Fruit fly (Drosophila melanogaster) whole organism, embryonic: ENCODE measurements around the gene RabX6.

Experiments
- Abd-B ChIP-seq: fragments of 200-800 bp; sonication (Bioruptor generic); optimal IDR thresholded peaks from 2 replicates; lab custom pipeline; 2018; ENCODE audit warnings: missing biosample characterization, mild to moderate bottlenecking, missing genetic modification characterization, moderate library complexity
- Adf1 ChIP-seq: fragments of 200-800 bp; sonication (Bioruptor generic); IDR thresholded peaks from 2 replicates; pipeline ENCODE4 v1.3.6; 2022; ENCODE audit warnings: missing biosample characterization, missing genetic modification characterization
- CG10565 ChIP-seq: fragments of 200-800 bp; sonication (Bioruptor generic); optimal IDR thresholded peaks from 3 replicates; lab custom pipeline; 2016; ENCODE audit warnings: missing biosample characterization, mild to moderate bottlenecking, missing genetic modification characterization
- CG12942 ChIP-seq: fragments of 200-800 bp; sonication (Bioruptor generic); optimal IDR thresholded peaks from 3 replicates; lab custom pipeline; 2016; ENCODE audit warnings: missing biosample characterization, missing genetic modification characterization
- CG13296 ChIP-seq: fragments of 200-800 bp; sonication (Bioruptor generic); optimal IDR thresholded peaks from 3 replicates; lab custom pipeline; 2018; ENCODE audit warnings: missing biosample characterization, mild to moderate bottlenecking, missing genetic modification characterization
- CG14441 ChIP-seq: fragments of 200-800 bp; sonication (Bioruptor generic); IDR thresholded peaks from 2 replicates; pipeline ENCODE4 v1.3.6; 2022; ENCODE audit warnings: missing biosample characterization, missing genetic modification characterization
- CG16779 ChIP-seq: fragments of 200-800 bp; sonication (Bioruptor generic); IDR thresholded peaks from 2 replicates; pipeline ENCODE4 v1.3.6; 2022; ENCODE audit warnings: missing biosample characterization, missing genetic modification characterization
- CG2889 ChIP-seq: fragments of 200-800 bp; sonication (Bioruptor generic); IDR thresholded peaks from 3 replicates; pipeline ENCODE4 v1.3.6; 2022; ENCODE audit warnings: missing biosample characterization, missing genetic modification characterization
- CG3726 ChIP-seq: fragments of 200-800 bp; sonication (Bioruptor generic); IDR thresholded peaks from 3 replicates; pipeline ENCODE4, ENCODE4 v1.3.6; 2022; ENCODE audit warnings: missing biosample characterization, missing genetic modification characterization
- CG3995 ChIP-seq: fragments of 200-800 bp; sonication (Bioruptor generic); optimal IDR thresholded peaks from 3 replicates; lab custom pipeline; 2016; ENCODE audit warnings: missing biosample characterization, missing genetic modification characterization
- CG6765 ChIP-seq: fragments of 200-800 bp; sonication (Bioruptor generic); optimal IDR thresholded peaks from 3 replicates; lab custom pipeline; 2017; ENCODE audit warnings: missing biosample characterization, mild to moderate bottlenecking, missing genetic modification characterization
- CG6791 ChIP-seq: fragments of 200-800 bp; sonication (Bioruptor generic); IDR thresholded peaks from 3 replicates; pipeline ENCODE4 v1.3.6; 2022; ENCODE audit warnings: missing biosample characterization, missing genetic modification characterization; ENCODE audit not compliant: partially characterized antibody
- CG7928 ChIP-seq: fragments of 200-800 bp; sonication (Bioruptor generic); optimal IDR thresholded peaks from 2 replicates; lab custom pipeline; 2017; ENCODE audit warnings: missing biosample characterization, mild to moderate bottlenecking, missing genetic modification characterization
- CG7987 ChIP-seq: fragments of 200-800 bp; sonication (Bioruptor generic); optimal IDR thresholded peaks from 2 replicates; lab custom pipeline; 2018; ENCODE audit warnings: missing biosample characterization, mild to moderate bottlenecking, missing genetic modification characterization, moderate library complexity
- CG8290 ChIP-seq, 3 experiments: fragments of 200-800 bp; sonication (Bioruptor generic); optimal IDR thresholded peaks; 2 replicates each; lab custom pipeline; 2016 to 2019; ENCODE audit warnings: missing biosample characterization in 3 of 3, missing genetic modification characterization in 3 of 3, mild to moderate bottlenecking in 2 of 3, moderate library complexity in 1 of 3
- Camta ChIP-seq: fragments of 200-800 bp; sonication (Bioruptor generic); optimal IDR thresholded peaks from 2 replicates; lab custom pipeline; 2016; ENCODE audit warnings: missing biosample characterization, missing genetic modification characterization
- Chrac-16 ChIP-seq: fragments of 200-800 bp; sonication (Bioruptor generic); optimal IDR thresholded peaks from 3 replicates; lab custom pipeline; 2016; ENCODE audit warnings: missing biosample characterization, missing genetic modification characterization
- HLHmδ ChIP-seq: fragments of 200-800 bp; sonication (Bioruptor generic); optimal IDR thresholded peaks from 2 replicates; lab custom pipeline; 2018; ENCODE audit warnings: missing biosample characterization, mild to moderate bottlenecking, missing genetic modification characterization, moderate library complexity
- Lim3 ChIP-seq: fragments of 200-800 bp; sonication (Bioruptor generic); IDR thresholded peaks from 2 replicates; pipeline ENCODE4 v1.3.6; 2022; ENCODE audit warnings: missing biosample characterization, missing genetic modification characterization
- Max ChIP-seq: fragments of 200-800 bp; sonication (Bioruptor generic); optimal IDR thresholded peaks from 2 replicates; lab custom pipeline; 2016; ENCODE audit warnings: missing biosample characterization, mild to moderate bottlenecking, missing genetic modification characterization
- NK7.1 ChIP-seq: fragments of 200-800 bp; sonication (Bioruptor generic); optimal IDR thresholded peaks from 3 replicates; lab custom pipeline; 2016; ENCODE audit warnings: missing biosample characterization, missing genetic modification characterization
- Nf-YB ChIP-seq: fragments of 200-800 bp; sonication (Bioruptor generic); optimal IDR thresholded peaks from 3 replicates; lab custom pipeline; 2019; ENCODE audit warnings: missing biosample characterization, mild to moderate bottlenecking, missing genetic modification characterization, moderate library complexity
- Nf-YC ChIP-seq: fragments of 200-800 bp; optimal IDR thresholded peaks from 3 replicates; lab custom pipeline; 2019; ENCODE audit warnings: missing biosample characterization, mild to moderate bottlenecking, missing genetic modification characterization, moderate library complexity
- Poxn ChIP-seq: fragments of 200-800 bp; sonication (Bioruptor generic); IDR thresholded peaks from 2 replicates; pipeline ENCODE4 v1.3.6; 2022; ENCODE audit warnings: missing biosample characterization, missing genetic modification characterization
- Six4 ChIP-seq: fragments of 200-800 bp; sonication (Bioruptor generic); optimal IDR thresholded peaks from 2 replicates; lab custom pipeline; 2016; ENCODE audit warnings: missing biosample characterization, missing genetic modification characterization
- Vsx1 ChIP-seq: fragments of 200-800 bp; sonication (Bioruptor generic); optimal IDR thresholded peaks from 2 replicates; lab custom pipeline; 2017; ENCODE audit warnings: missing biosample characterization, mild to moderate bottlenecking, missing genetic modification characterization, missing genetic modification reagents
- bab2 ChIP-seq: fragments of 200-800 bp; sonication (Bioruptor generic); optimal IDR thresholded peaks from 2 replicates; lab custom pipeline; 2016; ENCODE audit warnings: missing biosample characterization, missing genetic modification characterization
- cato ChIP-seq: fragments of 200-800 bp; sonication (Bioruptor generic); optimal IDR thresholded peaks from 2 replicates; lab custom pipeline; 2016; ENCODE audit warnings: missing biosample characterization, missing genetic modification characterization, borderline replicate concordance
- chinmo ChIP-seq: fragments of 200-800 bp; sonication (Bioruptor generic); IDR thresholded peaks from 4 replicates; pipeline ENCODE4 v1.3.6; 2022; ENCODE audit warnings: missing biosample characterization, missing genetic modification characterization; ENCODE audit not compliant: partially characterized antibody
- en ChIP-seq: fragments of 200-800 bp; sonication (Bioruptor generic); optimal IDR thresholded peaks from 2 replicates; lab custom pipeline; 2016; ENCODE audit warnings: missing biosample characterization, missing genetic modification characterization
- ewg ChIP-seq: fragments of 200-800 bp; sonication (Bioruptor generic); optimal IDR thresholded peaks from 3 replicates; lab custom pipeline; 2017; ENCODE audit warnings: mild to moderate bottlenecking, missing biosample characterization, missing genetic modification reagents, missing genetic modification characterization
- fd3F ChIP-seq: fragments of 200-800 bp; sonication (Bioruptor generic); optimal IDR thresholded peaks from 2 replicates; lab custom pipeline; 2018; ENCODE audit warnings: missing biosample characterization, mild to moderate bottlenecking, missing genetic modification characterization, moderate library complexity
- fru ChIP-seq: fragments of >200 bp; optimal IDR thresholded peaks from 2 replicates; lab custom pipeline; 2017
- gfzf ChIP-seq: fragments of 200-800 bp; sonication (Bioruptor generic); optimal IDR thresholded peaks from 2 replicates; lab custom pipeline; 2016; ENCODE audit warnings: missing biosample characterization, mild to moderate bottlenecking, missing genetic modification characterization, moderate library complexity
- jing ChIP-seq: fragments of 200-800 bp; sonication (Bioruptor generic); optimal IDR thresholded peaks from 2 replicates; lab custom pipeline; 2018; ENCODE audit warnings: missing biosample characterization, mild to moderate bottlenecking, missing genetic modification characterization
- lilli ChIP-seq: fragments of 200-800 bp; sonication (Bioruptor generic); optimal IDR thresholded peaks from 3 replicates; lab custom pipeline; 2016; ENCODE audit warnings: missing biosample characterization, missing genetic modification characterization
- lola ChIP-seq, 3 experiments: fragments of >200 bp in 2 of 3; fragments of 200-800 bp in 1 of 3; sonication (Bioruptor generic) in 1 of 3; optimal IDR thresholded peaks; 2 replicates each; lab custom pipeline; 2017 to 2019; ENCODE audit warnings: missing biosample characterization in 3 of 3, missing genetic modification characterization in 3 of 3, mild to moderate bottlenecking in 1 of 3, moderate library complexity in 1 of 3
- mld ChIP-seq: fragments of 200-800 bp; sonication (Bioruptor generic); IDR thresholded peaks from 3 replicates; pipeline ENCODE4 v1.3.6; 2022; ENCODE audit warnings: missing biosample characterization, missing genetic modification characterization; ENCODE audit not compliant: partially characterized antibody
- pzg ChIP-seq: fragments of 200-800 bp; sonication (Bioruptor generic); optimal IDR thresholded peaks from 3 replicates; lab custom pipeline; 2018; ENCODE audit warnings: missing biosample characterization, mild to moderate bottlenecking, missing genetic modification characterization, moderate library complexity
- rib ChIP-seq: fragments of 200-800 bp; sonication (Bioruptor generic); IDR thresholded peaks from 2 replicates; pipeline ENCODE4 v1.3.6; 2022; ENCODE audit warnings: missing biosample characterization, missing genetic modification characterization
- run ChIP-seq: fragments of 200-800 bp; sonication (Bioruptor generic); optimal IDR thresholded peaks from 3 replicates; lab custom pipeline; 2018; ENCODE audit warnings: missing biosample characterization, mild to moderate bottlenecking, missing genetic modification characterization
- sens-2 ChIP-seq: fragments of 200-800 bp; sonication (Bioruptor generic); IDR thresholded peaks from 2 replicates; pipeline ENCODE4 v1.3.6; 2022; ENCODE audit warnings: missing biosample characterization, missing genetic modification characterization
- so ChIP-seq: fragments of 200-800 bp; sonication (Bioruptor generic); IDR thresholded peaks from 3 replicates; pipeline ENCODE4 v1.3.6; 2022; ENCODE audit warnings: missing biosample characterization, missing genetic modification characterization
- sob ChIP-seq: fragments of 200-800 bp; sonication (Bioruptor generic); IDR thresholded peaks from 2 replicates; pipeline ENCODE4 v1.3.6; 2022; ENCODE audit warnings: missing biosample characterization, missing genetic modification characterization
- toy ChIP-seq: fragments of 200-800 bp; sonication (Bioruptor generic); IDR thresholded peaks from 2 replicates; pipeline ENCODE4 v1.3.6; 2022; ENCODE audit warnings: missing biosample characterization, missing genetic modification characterization
- unc-4 ChIP-seq: fragments of 200-800 bp; sonication (Bioruptor generic); IDR thresholded peaks from 2 replicates; pipeline ENCODE4 v1.3.6; 2022; ENCODE audit warnings: missing biosample characterization, missing genetic modification characterization; ENCODE audit not compliant: partially characterized antibody
- wdn ChIP-seq: fragments of 200-800 bp; sonication (Bioruptor generic); IDR thresholded peaks from 2 replicates; pipeline ENCODE4 v1.3.6; 2022; ENCODE audit warnings: missing biosample characterization, missing genetic modification characterization
- wek ChIP-seq: fragments of 200-800 bp; sonication (Bioruptor generic); optimal IDR thresholded peaks from 3 replicates; lab custom pipeline; 2018; ENCODE audit warnings: missing biosample characterization, mild to moderate bottlenecking, missing genetic modification characterization, moderate library complexity

Gene RabX6

DNA sequence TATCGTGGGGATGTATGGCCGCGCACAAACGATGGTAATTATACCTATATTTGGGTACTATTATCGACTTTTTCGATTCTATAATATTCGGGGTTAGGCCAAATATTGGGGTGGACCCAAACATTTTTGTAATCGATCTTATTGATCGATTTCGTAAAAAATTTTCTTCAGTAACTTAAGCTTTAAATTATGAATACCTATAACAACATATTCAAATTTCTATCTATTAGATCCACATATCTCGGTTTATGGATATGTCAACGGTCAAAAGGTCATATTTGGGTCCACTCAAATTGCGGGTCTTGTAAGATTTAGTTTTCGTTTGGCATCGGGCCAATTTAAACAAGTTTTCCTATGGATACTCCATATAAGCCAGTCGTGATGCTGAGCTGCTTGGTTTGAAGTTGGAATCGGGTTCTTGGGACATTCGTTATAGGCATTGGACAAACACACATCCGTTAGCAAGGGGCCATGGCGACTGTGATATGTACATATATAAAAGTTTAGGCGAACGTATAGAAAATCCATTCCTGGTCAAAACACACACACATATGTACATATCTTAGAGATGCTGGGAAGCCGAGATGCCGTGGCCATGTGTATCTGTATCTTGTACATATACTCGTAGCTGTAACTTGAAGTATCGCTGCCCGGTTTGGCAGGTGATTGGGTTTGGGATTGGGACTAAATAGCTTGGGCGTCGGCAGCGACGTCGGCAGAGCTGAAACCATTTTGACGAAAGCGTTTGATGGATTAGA is 10.0 kb downstream of the RabX6 start (continued):
- TF ChIP-seq HLHmδ (GFP tag; lab: Kevin White, UChicago) = no peak
- peak; percentile 55 for TF ChIP-seq Vsx1 (GFP tag; lab: Kevin White, UChicago)
- TF ChIP-seq mld = no peak
- TF ChIP-seq CG14441 = 0 out of 2 replicates have a peak, but pooled peaks have one; percentile 30
- TF ChIP-seq sens-2 (GFP tag; lab: Robert Waterston, UW) = 0 out of 2 replicates have a peak, but pooled peaks have one; percentile 14
- no peak for TF ChIP-seq Lim3 (GFP tag; lab: Robert Waterston, UW)
- peak; percentile 49 for TF ChIP-seq en (GFP tag; lab: Kevin White, UChicago)
- peak; percentile 55 for TF ChIP-seq Six4 (GFP tag; lab: Kevin White, UChicago)
- TF ChIP-seq CG7987 = peak; percentile 61
- peak; percentile 48 for TF ChIP-seq Nf-YC (tag; lab: Kevin White, UChicago)
- TF ChIP-seq wek (GFP tag; lab: Kevin White, UChicago) = no peak
- no peak for TF ChIP-seq unc-4 (GFP tag; lab: Robert Waterston, UW)
- no peak for TF ChIP-seq chinmo (GFP tag; lab: Robert Waterston, UW)
- no peak for TF ChIP-seq rib
- TF ChIP-seq CG13296 (GFP tag; lab: Kevin White, UChicago) = peak; percentile 72
- no peak for TF ChIP-seq fru (lab: Kevin White, UChicago)
- TF ChIP-seq CG16779 (GFP tag; lab: Robert Waterston, UW) = no peak
- no peak for TF ChIP-seq ewg
- TF ChIP-seq lilli (GFP tag; lab: Kevin White, UChicago) = peak; percentile 66
- peak; percentile 49 for TF ChIP-seq run (tag; lab: Kevin White, UChicago)
- TF ChIP-seq Chrac-16 (GFP tag; lab: Kevin White, UChicago) = peak; percentile 42
- peak; percentile 16; the same call in 1 of the 2 replicates for TF ChIP-seq Adf1 (GFP tag; lab: Robert Waterston, UW)
- no peak for TF ChIP-seq CG3726 (GFP tag; lab: Robert Waterston, UW)
- TF ChIP-seq Camta = no peak
- TF ChIP-seq bab2 (GFP tag; lab: Kevin White, UChicago) = peak; percentile 7
- no peak for TF ChIP-seq CG10565 (GFP tag; lab: Kevin White, UChicago)
- no peak for TF ChIP-seq Max
- TF ChIP-seq fd3F (GFP tag; lab: Kevin White, UChicago) = peak; percentile 34
- TF ChIP-seq NK7.1 = no peak
- peak; percentile 87 for TF ChIP-seq CG8290 (GFP tag; optimal IDR thresholded peaks at IDR 0.05; lab: Kevin White, UChicago)
- no peak for TF ChIP-seq CG8290 (tag; optimal IDR thresholded peaks at IDR 0.05; lab: Kevin White, UChicago)
- peak; percentile 54 for TF ChIP-seq Nf-YB (GFP tag; lab: Kevin White, UChicago)
- TF ChIP-seq toy (GFP tag; lab: Robert Waterston, UW) = no peak
- no peak for TF ChIP-seq pzg (GFP tag; lab: Kevin White, UChicago)
- TF ChIP-seq jing = peak; percentile 5
- TF ChIP-seq so (GFP tag; lab: Robert Waterston, UW) = peak; percentile 62; the same call in 1 of the 3 replicates
- peak; percentile 25 for TF ChIP-seq CG6765
- no peak for TF ChIP-seq Abd-B (GFP tag; lab: Kevin White, UChicago)
- peak; percentile 18 for TF ChIP-seq cato (GFP tag; lab: Kevin White, UChicago)
- TF ChIP-seq CG3995 = no peak
- TF ChIP-seq CG7928 = peak; percentile 24
- TF ChIP-seq CG2889 = 0 out of 3 replicates have a peak, but pooled peaks have one; percentile 11
- TF ChIP-seq CG6791 (GFP tag; lab: Robert Waterston, UW) = 0 out of 3 replicates have a peak, but pooled peaks have one; percentile 16
- no peak for TF ChIP-seq wdn (GFP tag; lab: Robert Waterston, UW)
- peak; percentile 46; the same call in 1 of the 2 replicates for TF ChIP-seq sob
- TF ChIP-seq lola (GFP tag; optimal IDR thresholded peaks at IDR 0.05; lab: Kevin White, UChicago) = peak in 1 of 3 experiments; percentile 44
- TF ChIP-seq CG12942 (GFP tag; lab: Kevin White, UChicago) = peak; percentile 37
- TF ChIP-seq gfzf (GFP tag; lab: Kevin White, UChicago) = no peak
- TF ChIP-seq Poxn (GFP tag; lab: Robert Waterston, UW) = no peak
